Worm (Caenorhabditis elegans) whole organism, dauer: ENCODE results near the gene F54H12.7.

Source experiments
- unc-62 ChIP-seq: sonication (generic microtip); optimal IDR thresholded peaks from 2 replicates; lab custom pipeline; 2017; ENCODE audit warnings: missing biosample characterization, missing genetic modification reagents, missing genetic modification characterization

Gene F54H12.7

ce11 chrIII:7986585-7987171 is 17.5 kb downstream of the F54H12.7 start, which contains the start of gene hrpk-2:
hrpk-2 (plus strand) TSS chrIII:7987121.
- no peak for TF ChIP-seq unc-62 (GFP tag; lab: Kevin White, UChicago)

- TF ChIP-seq unc-62 (GFP tag; lab: Kevin White, UChicago) = no peak
Observed at ce11 chrIII:7996353-7996752, 27.2 kb downstream of the F54H12.7 start, which contains the start of gene npr-17. npr-17 (minus strand) TSS chrIII:7996453.

ce11 chrIII:7997447-7998046 is 28.4 kb downstream of the F54H12.7 start:
- no peak for TF ChIP-seq unc-62 (GFP tag; lab: Kevin White, UChicago)

- TF ChIP-seq unc-62 (GFP tag; lab: Kevin White, UChicago) = no peak
Observed at ce11 chrIII:8001557-8001956, 32.4 kb downstream of the F54H12.7 start.

- no peak for TF ChIP-seq unc-62 (GFP tag; lab: Kevin White, UChicago)
Observed at ce11 chrIII:8004091-8004490, 34.9 kb downstream of the F54H12.7 start, which contains the start of gene C06G4.6. C06G4.6 (plus strand) TSS chrIII:8004391.

ce11 chrIII:8009769-8010168 is 40.6 kb downstream of the F54H12.7 start, which contains the start of gene cit-1.1:
cit-1.1 (minus strand) TSS chrIII:8009821.
- no peak for TF ChIP-seq unc-62 (GFP tag; lab: Kevin White, UChicago)

- no peak for TF ChIP-seq unc-62 (GFP tag; lab: Kevin White, UChicago)
Observed at ce11 chrIII:8010260-8010822, 41.2 kb downstream of the F54H12.7 start, which contains the start of gene cit-1.2. cit-1.2 (plus strand) TSS chrIII:8010772.

ce11 chrIII:8013582-8013981 is 44.4 kb downstream of the F54H12.7 start:
- no peak for TF ChIP-seq unc-62 (GFP tag; lab: Kevin White, UChicago)

- no peak for TF ChIP-seq unc-62 (GFP tag; lab: Kevin White, UChicago)
Observed at ce11 chrIII:8016438-8016837, 47.3 kb downstream of the F54H12.7 start, which contains the start of gene F44B9.5. F44B9.5 (minus strand) TSS chrIII:8016538.

ce11 chrIII:8017053-8017452 is 47.9 kb downstream of the F54H12.7 start:
- no peak for TF ChIP-seq unc-62 (GFP tag; lab: Kevin White, UChicago)
